Fruit fly (Drosophila melanogaster) whole organism, embryonic: ENCODE data around the gene CG14282.

Experiments used
- CG10431 ChIP-seq: fragments of 200-800 bp; sonication (Bioruptor generic); optimal IDR thresholded peaks from 3 replicates; lab custom pipeline; 2018; ENCODE audit warnings: missing biosample characterization, mild to moderate bottlenecking, missing genetic modification characterization
- CG10979 ChIP-seq: fragments of 200-800 bp; sonication (Bioruptor generic); optimal IDR thresholded peaks from 2 replicates; lab custom pipeline; 2018; ENCODE audit warnings: missing biosample characterization, mild to moderate bottlenecking, missing genetic modification characterization, moderate library complexity
- CG12769 ChIP-seq: fragments of 200-800 bp; sonication (Bioruptor generic); optimal IDR thresholded peaks from 2 replicates; lab custom pipeline; 2019; ENCODE audit warnings: missing biosample characterization, mild to moderate bottlenecking, missing genetic modification characterization, moderate library complexity
- CG13424 ChIP-seq: fragments of 200-800 bp; sonication (Bioruptor generic); optimal IDR thresholded peaks from 2 replicates; lab custom pipeline; 2019; ENCODE audit warnings: missing biosample characterization, mild to moderate bottlenecking, missing genetic modification characterization, moderate library complexity
- CG13775 ChIP-seq: fragments of 200-800 bp; sonication (Bioruptor generic); optimal IDR thresholded peaks from 3 replicates; lab custom pipeline; 2017; ENCODE audit warnings: missing biosample characterization, mild to moderate bottlenecking, missing genetic modification characterization
- CG14050 ChIP-seq: fragments of 200-800 bp; sonication (Bioruptor generic); IDR thresholded peaks from 3 replicates; pipeline ENCODE4 v1.3.6; 2022; ENCODE audit warnings: missing biosample characterization, missing genetic modification characterization
- CG14667 ChIP-seq: fragments of 200-800 bp; sonication (Bioruptor generic); IDR thresholded peaks from 2 replicates; pipeline ENCODE4 v1.3.6; 2022; ENCODE audit warnings: missing biosample characterization, missing genetic modification characterization
- CG1647 ChIP-seq: fragments of 200-800 bp; sonication (Bioruptor generic); optimal IDR thresholded peaks from 3 replicates; lab custom pipeline; 2016; ENCODE audit warnings: missing biosample characterization, missing genetic modification characterization
- CG17612 ChIP-seq: fragments of 200-800 bp; sonication (Bioruptor generic); IDR thresholded peaks from 2 replicates; pipeline ENCODE4 v1.3.6; 2022; ENCODE audit warnings: missing biosample characterization, missing genetic modification characterization
- CG17912 ChIP-seq: fragments of 200-800 bp; sonication (Bioruptor generic); optimal IDR thresholded peaks from 2 replicates; lab custom pipeline; 2018; ENCODE audit warnings: missing biosample characterization, mild to moderate bottlenecking, missing genetic modification characterization
- CG18011 ChIP-seq: fragments of 200-800 bp; sonication (Bioruptor generic); optimal IDR thresholded peaks from 2 replicates; lab custom pipeline; 2017; ENCODE audit warnings: missing biosample characterization, missing genetic modification characterization, mild to moderate bottlenecking, moderate library complexity, missing genotype
- CG2199 ChIP-seq: fragments of 200-800 bp; sonication (Bioruptor generic); IDR thresholded peaks from 3 replicates; pipeline ENCODE4 v1.3.6; 2022; ENCODE audit warnings: missing biosample characterization, missing genetic modification characterization
- CG31441 ChIP-seq: fragments of 200-800 bp; sonication (Bioruptor generic); IDR thresholded peaks from 2 replicates; pipeline ENCODE4 v1.3.6; 2022; ENCODE audit warnings: missing biosample characterization, missing genetic modification characterization
- CG4282 ChIP-seq: fragments of 200-800 bp; sonication (Bioruptor generic); optimal IDR thresholded peaks from 2 replicates; lab custom pipeline; 2016; ENCODE audit warnings: missing biosample characterization, missing genetic modification characterization
- CG6791 ChIP-seq: fragments of 200-800 bp; sonication (Bioruptor generic); IDR thresholded peaks from 3 replicates; pipeline ENCODE4 v1.3.6; 2022; ENCODE audit warnings: missing biosample characterization, missing genetic modification characterization; ENCODE audit not compliant: partially characterized antibody
- CG7357 ChIP-seq: fragments of 200-800 bp; sonication (Bioruptor generic); IDR thresholded peaks from 3 replicates; pipeline ENCODE4 v1.3.6; 2022; ENCODE audit warnings: missing biosample characterization, missing genetic modification characterization
- CG7745 ChIP-seq: fragments of 200-800 bp; sonication (Bioruptor generic); optimal IDR thresholded peaks from 2 replicates; lab custom pipeline; 2018; ENCODE audit warnings: missing biosample characterization, mild to moderate bottlenecking, missing genetic modification characterization, moderate library complexity
- CG7963 ChIP-seq: fragments of 200-800 bp; sonication (Bioruptor generic); IDR thresholded peaks from 3 replicates; pipeline ENCODE4 v1.3.6; 2022; ENCODE audit warnings: missing biosample characterization, missing genetic modification characterization; ENCODE audit not compliant: partially characterized antibody
- Doc3 ChIP-seq: fragments of 200-800 bp; sonication (Bioruptor generic); IDR thresholded peaks from 3 replicates; pipeline ENCODE4 v1.3.6; 2022; ENCODE audit warnings: missing biosample characterization, missing genetic modification characterization; ENCODE audit not compliant: partially characterized antibody
- Gug ChIP-seq: fragments of 200-800 bp; sonication (Bioruptor generic); IDR thresholded peaks from 4 replicates; pipeline ENCODE4 v1.3.6; 2022; ENCODE audit warnings: missing biosample characterization, missing genetic modification characterization
- HHEX ChIP-seq: fragments of 200-800 bp; sonication (Bioruptor generic); optimal IDR thresholded peaks from 3 replicates; lab custom pipeline; 2017; ENCODE audit warnings: missing biosample characterization, mild to moderate bottlenecking, missing genetic modification characterization, missing genetic modification reagents
- Hey ChIP-seq: fragments of 200-800 bp; sonication (Bioruptor generic); optimal IDR thresholded peaks from 3 replicates; lab custom pipeline; 2018; ENCODE audit warnings: missing biosample characterization, mild to moderate bottlenecking, missing genetic modification characterization
- Mad ChIP-seq: fragments of 200-800 bp; sonication (Bioruptor generic); optimal IDR thresholded peaks from 2 replicates; lab custom pipeline; 2016; ENCODE audit warnings: missing biosample characterization, missing genetic modification characterization
- NC2β ChIP-seq: fragments of 200-800 bp; sonication (Bioruptor generic); optimal IDR thresholded peaks from 2 replicates; lab custom pipeline; 2016; ENCODE audit warnings: missing biosample characterization, missing genetic modification characterization
- NFAT ChIP-seq: fragments of 200-800 bp; sonication (Bioruptor generic); IDR thresholded peaks from 2 replicates; pipeline ENCODE4 v1.3.6; 2022; ENCODE audit warnings: missing biosample characterization, missing genetic modification characterization
- Nf-YB ChIP-seq: fragments of 200-800 bp; sonication (Bioruptor generic); optimal IDR thresholded peaks from 3 replicates; lab custom pipeline; 2019; ENCODE audit warnings: missing biosample characterization, mild to moderate bottlenecking, missing genetic modification characterization, moderate library complexity
- Pdp1 ChIP-seq, 2 experiments: fragments of 200-800 bp; sonication (Bioruptor generic); optimal IDR thresholded peaks; 3 replicates each; lab custom pipeline; 2016; ENCODE audit warnings: missing biosample characterization in 2 of 2, missing genetic modification characterization in 2 of 2, mild to moderate bottlenecking in 1 of 2, moderate library complexity in 1 of 2
- ash1 ChIP-seq: fragments of 200-800 bp; sonication (Bioruptor generic); optimal IDR thresholded peaks from 2 replicates; lab custom pipeline; 2018; ENCODE audit warnings: missing biosample characterization, mild to moderate bottlenecking, missing genetic modification characterization
- caup ChIP-seq: fragments of 200-800 bp; sonication (Bioruptor generic); optimal IDR thresholded peaks from 3 replicates; lab custom pipeline; 2017; ENCODE audit warnings: missing biosample characterization, mild to moderate bottlenecking, missing genetic modification characterization, moderate library complexity; ENCODE audit not compliant: severe bottlenecking
- emc ChIP-seq: fragments of 200-800 bp; sonication (Bioruptor generic); optimal IDR thresholded peaks from 2 replicates; lab custom pipeline; 2016; ENCODE audit warnings: missing biosample characterization, missing genetic modification characterization
- gem ChIP-seq: fragments of 200-800 bp; sonication (Bioruptor generic); optimal IDR thresholded peaks from 2 replicates; lab custom pipeline; 2019; ENCODE audit warnings: missing biosample characterization, mild to moderate bottlenecking, missing genetic modification characterization, moderate library complexity
- hbn ChIP-seq: fragments of 200-800 bp; sonication (Bioruptor generic); IDR thresholded peaks from 2 replicates; pipeline ENCODE4 v1.3.6; 2022; ENCODE audit warnings: missing biosample characterization, missing genetic modification characterization; ENCODE audit not compliant: partially characterized antibody
- inv ChIP-seq: fragments of 200-800 bp; sonication (Bioruptor generic); IDR thresholded peaks from 2 replicates; pipeline ENCODE4 v1.3.6; 2022; ENCODE audit warnings: missing biosample characterization, missing genetic modification characterization; ENCODE audit not compliant: partially characterized antibody
- kah ChIP-seq: fragments of 200-800 bp; sonication (Bioruptor generic); optimal IDR thresholded peaks from 2 replicates; lab custom pipeline; 2018; ENCODE audit warnings: missing biosample characterization, mild to moderate bottlenecking, missing genetic modification characterization
- lola ChIP-seq, 3 experiments: fragments of >200 bp in 2 of 3; fragments of 200-800 bp in 1 of 3; sonication (Bioruptor generic) in 1 of 3; optimal IDR thresholded peaks; 2 replicates each; lab custom pipeline; 2017 to 2019; ENCODE audit warnings: missing biosample characterization in 3 of 3, missing genetic modification characterization in 3 of 3, mild to moderate bottlenecking in 1 of 3, moderate library complexity in 1 of 3
- lov ChIP-seq, 2 experiments: fragments of 200-800 bp in 1 of 2; fragments of >200 bp in 1 of 2; sonication (Bioruptor generic) in 1 of 2; IDR thresholded peaks in 1 of 2; optimal IDR thresholded peaks in 1 of 2; 2 replicates in 1 of 2; 3 replicates in 1 of 2; pipeline versions ENCODE4 v1.3.6 to Lab custom; 2017 to 2022; ENCODE audit warnings: missing biosample characterization in 1 of 2, missing genetic modification characterization in 1 of 2
- luna ChIP-seq: fragments of 200-800 bp; sonication (Bioruptor generic); optimal IDR thresholded peaks from 2 replicates; lab custom pipeline; 2016; ENCODE audit warnings: missing biosample characterization, missing genetic modification characterization
- phol ChIP-seq: fragments of 200-800 bp; sonication (Bioruptor generic); optimal IDR thresholded peaks from 3 replicates; lab custom pipeline; 2018; ENCODE audit warnings: missing biosample characterization, mild to moderate bottlenecking, missing genetic modification characterization, moderate library complexity
- prd ChIP-seq, 3 experiments: fragments of >200 bp in 2 of 3; fragments of 200-800 bp in 1 of 3; sonication (Bioruptor generic) in 1 of 3; optimal IDR thresholded peaks in 2 of 3; IDR thresholded peaks in 1 of 3; 2 replicates in 2 of 3; 3 replicates in 1 of 3; pipeline versions ENCODE4 v1.3.6 to Lab custom; 2017 to 2022; ENCODE audit warnings: missing biosample characterization in 1 of 3, missing genetic modification characterization in 1 of 3
- pros ChIP-seq: fragments of 200-800 bp; sonication (Bioruptor generic); optimal IDR thresholded peaks from 3 replicates; lab custom pipeline; 2019; ENCODE audit warnings: missing biosample characterization, mild to moderate bottlenecking, missing genetic modification characterization, moderate library complexity
- run ChIP-seq: fragments of 200-800 bp; sonication (Bioruptor generic); optimal IDR thresholded peaks from 3 replicates; lab custom pipeline; 2018; ENCODE audit warnings: missing biosample characterization, mild to moderate bottlenecking, missing genetic modification characterization
- sd ChIP-seq: fragments of 200-800 bp; sonication (Bioruptor generic); optimal IDR thresholded peaks from 3 replicates; lab custom pipeline; 2018; ENCODE audit warnings: missing biosample characterization, mild to moderate bottlenecking, missing genetic modification characterization, moderate library complexity
- sim ChIP-seq: fragments of 200-800 bp; sonication (Bioruptor generic); IDR thresholded peaks from 2 replicates; pipeline ENCODE4 v1.3.6; 2022; ENCODE audit warnings: missing biosample characterization, missing genetic modification characterization
- sr ChIP-seq: fragments of 200-800 bp; sonication (Bioruptor generic); IDR thresholded peaks from 3 replicates; pipeline ENCODE4 v1.3.6; 2022; ENCODE audit warnings: missing biosample characterization, missing genetic modification characterization
- twi ChIP-seq: fragments of 200-800 bp; optimal IDR thresholded peaks from 2 replicates; lab custom pipeline; 2019; ENCODE audit warnings: missing biosample characterization, mild to moderate bottlenecking, missing genetic modification characterization, moderate library complexity
- yki ChIP-seq: fragments of >200 bp; optimal IDR thresholded peaks from 3 replicates; lab custom pipeline; 2018
- zen2 ChIP-seq: fragments of 200-800 bp; sonication (Bioruptor generic); IDR thresholded peaks from 3 replicates; pipeline ENCODE4 v1.3.6; 2022; ENCODE audit warnings: missing biosample characterization, missing genetic modification characterization; ENCODE audit not compliant: partially characterized antibody

The CG14282 gene

dm6 chr3R:19156670-19157402, 20.0 kb upstream of the CG14282 start, which contains the start of gene nanos (continued):
- TF ChIP-seq CG12769 (tag; lab: Kevin White, UChicago), result peak; percentile 57
- no peak for TF ChIP-seq pros (GFP tag; lab: Kevin White, UChicago)
- TF ChIP-seq lola (GFP tag; optimal IDR thresholded peaks at IDR 0.05; lab: Kevin White, UChicago), result peak in 1 of 3 experiments; percentile 29
- TF ChIP-seq CG18011 (GFP tag; lab: Kevin White, UChicago), result peak; percentile 67
- peak; percentile 53 for TF ChIP-seq CG13775 (GFP tag; lab: Kevin White, UChicago)
- no peak for TF ChIP-seq CG14050
- peak; percentile 99 for TF ChIP-seq zen2 (GFP tag; lab: Robert Waterston, UW)
- TF ChIP-seq prd (optimal IDR thresholded peaks at IDR 0.05; lab: Kevin White, UChicago), result no peak
- peak; percentile 64 for TF ChIP-seq prd (GFP tag; IDR thresholded peaks at IDR 0.05; lab: Robert Waterston, UW)
- no peak for TF ChIP-seq CG7745 (tag; lab: Kevin White, UChicago)
- TF ChIP-seq CG7963 (GFP tag; lab: Robert Waterston, UW), result peak; percentile 98
- no peak for TF ChIP-seq run (tag; lab: Kevin White, UChicago)
- no peak for TF ChIP-seq Nf-YB (GFP tag; lab: Kevin White, UChicago)
- TF ChIP-seq phol (tag; lab: Kevin White, UChicago), result peak; percentile 63
- peak; percentile 99 for TF ChIP-seq CG6791 (GFP tag; lab: Robert Waterston, UW)
- peak; percentile 74 for TF ChIP-seq CG17912 (GFP tag; lab: Kevin White, UChicago)
- TF ChIP-seq NFAT (GFP tag; lab: Robert Waterston, UW), result peak; percentile 86
- peak; percentile 85 for TF ChIP-seq Mad
- peak; percentile 47 for TF ChIP-seq CG13424
- peak; percentile 1 for TF ChIP-seq CG10431 (GFP tag; lab: Kevin White, UChicago)
- TF ChIP-seq NC2β (GFP tag; lab: Kevin White, UChicago), result peak; percentile 56
- peak; percentile 20 for TF ChIP-seq emc (GFP tag; lab: Kevin White, UChicago)
- TF ChIP-seq Hey (tag; lab: Kevin White, UChicago), result peak; percentile 39
- no peak for TF ChIP-seq kah (GFP tag; lab: Kevin White, UChicago)
- peak; percentile 12 for TF ChIP-seq CG10979 (tag; lab: Kevin White, UChicago)
- TF ChIP-seq CG31441 (GFP tag; lab: Robert Waterston, UW), result peak; percentile 69
- TF ChIP-seq CG14667 (GFP tag; lab: Robert Waterston, UW), result no peak; the same call in 1 of the 2 replicates
- TF ChIP-seq luna, result peak; percentile 55
- peak; percentile 60 for TF ChIP-seq CG1647 (GFP tag; lab: Kevin White, UChicago)
- TF ChIP-seq inv (GFP tag; lab: Robert Waterston, UW), result peak; percentile 99
- peak; percentile 43 for TF ChIP-seq sd (tag; lab: Kevin White, UChicago)
- TF ChIP-seq lov (optimal IDR thresholded peaks at IDR 0.05; lab: Kevin White, UChicago), result no peak
- 0 out of 3 replicates have a peak, but pooled peaks have one; percentile 53 for TF ChIP-seq lov (GFP tag; IDR thresholded peaks at IDR 0.05; lab: Robert Waterston, UW)
- no peak for TF ChIP-seq CG2199 (GFP tag; lab: Robert Waterston, UW)
- TF ChIP-seq twi (tag; lab: Kevin White, UChicago), result no peak
- no peak for TF ChIP-seq CG17612 (GFP tag; lab: Robert Waterston, UW)
- TF ChIP-seq ash1, result peak; percentile 69
- TF ChIP-seq Gug (GFP tag; lab: Robert Waterston, UW), result peak; percentile 81; the same call in 2 of the 4 replicates
- TF ChIP-seq gem (tag; lab: Kevin White, UChicago), result peak; percentile 40
- TF ChIP-seq CG4282 (GFP tag; lab: Kevin White, UChicago), result peak; percentile 29
- TF ChIP-seq caup (GFP tag; lab: Kevin White, UChicago), result peak; percentile 81
- TF ChIP-seq yki (lab: Kevin White, UChicago), result no peak
- TF ChIP-seq sr (GFP tag; lab: Robert Waterston, UW), result peak; percentile 45; the same call in 1 of the 3 replicates
- TF ChIP-seq HHEX (GFP tag; lab: Kevin White, UChicago), result peak; percentile 39
- TF ChIP-seq CG7357, result no peak
- TF ChIP-seq Pdp1 (GFP tag; optimal IDR thresholded peaks at IDR 0.05; lab: Kevin White, UChicago), result peak; percentile 57 to 99
- no peak for TF ChIP-seq sim (GFP tag; lab: Robert Waterston, UW)
- TF ChIP-seq Doc3, result peak; percentile 95
- TF ChIP-seq hbn (GFP tag; lab: Robert Waterston, UW), result peak; percentile 99
